Fruit fly (Drosophila melanogaster): ENCODE results near the gene TM9SF4.
A peak's percentile ranks its signal among the peaks of the same experiment; 100 is the strongest.

The TM9SF4 gene

DNA sequence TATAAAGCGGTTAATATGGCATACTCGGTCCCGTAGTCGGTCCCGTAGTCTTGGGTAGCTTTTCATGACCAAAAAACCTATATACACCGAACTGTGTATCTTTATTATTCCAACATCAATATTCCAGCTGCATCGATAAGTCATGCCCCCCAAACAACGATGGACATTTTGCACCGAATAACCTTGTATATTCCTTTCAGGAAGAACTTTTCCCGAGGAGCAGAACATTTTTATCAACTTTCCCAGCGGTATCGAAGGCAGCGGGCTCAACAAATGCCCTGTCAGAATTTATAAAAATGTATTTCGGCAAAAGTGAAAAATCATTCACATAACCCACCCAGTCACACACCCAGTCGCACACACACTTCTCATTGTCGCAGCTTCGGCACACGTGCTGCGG, at the start of gene TM9SF4:
TSS of gene TM9SF4 (plus strand) at position 301 of the 400 bp plus-strand sequence.
- TF ChIP-seq CG17801 (GFP tag; optimal IDR thresholded peaks at IDR 0.05; ENCODE audit: partially characterized antibody): no peak

dm6 chr2L:13699057-13699456, 47.7 kb upstream of the TM9SF4 start:
- no peak for TF ChIP-seq CG17801 (GFP tag; optimal IDR thresholded peaks at IDR 0.05; ENCODE audit: partially characterized antibody)

- TF ChIP-seq CG17801 (GFP tag; optimal IDR thresholded peaks at IDR 0.05; ENCODE audit: partially characterized antibody): no peak
Measured at dm6 chr2L:13707915-13708314, 38.8 kb upstream of the TM9SF4 start, which contains the start of gene Gpo3. Gpo3 (plus strand) TSS chr2L:13708215.

- TF ChIP-seq CG17801 (GFP tag; optimal IDR thresholded peaks at IDR 0.05; ENCODE audit: partially characterized antibody): no peak
Measured at dm6 chr2L:13717121-13717520, 29.6 kb upstream of the TM9SF4 start, which contains the start of gene DIP-kappa. DIP-kappa (minus strand) TSS chr2L:13717320.

- no peak for TF ChIP-seq CG17801 (GFP tag; optimal IDR thresholded peaks at IDR 0.05; ENCODE audit: partially characterized antibody)
Measured at dm6 chr2L:13723542-13723941, 23.2 kb upstream of the TM9SF4 start, which contains the start of gene CG9014. CG9014 (minus strand) TSS chr2L:13723642.

DNA sequence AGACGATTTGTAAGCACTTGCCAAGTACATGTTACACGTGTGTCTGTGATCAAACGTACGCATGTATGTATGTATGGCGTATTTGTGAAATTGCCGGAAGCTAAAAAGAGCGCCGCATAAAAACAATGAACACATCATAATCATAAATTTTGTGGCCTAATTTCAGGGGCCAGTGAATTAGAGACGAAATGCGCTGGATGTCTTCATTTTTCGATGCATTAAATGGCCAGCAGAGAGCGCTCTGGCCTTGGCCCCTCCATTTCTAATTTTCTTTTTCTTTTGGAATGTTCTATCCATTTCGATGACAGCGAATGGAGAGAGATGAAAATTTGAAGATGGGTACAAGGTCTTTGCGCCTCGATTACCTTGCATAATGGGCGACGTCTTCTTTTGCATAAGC, 14.5 kb upstream of the TM9SF4 start:
- TF ChIP-seq CG17801 (GFP tag; optimal IDR thresholded peaks at IDR 0.05; ENCODE audit: partially characterized antibody): no peak

dm6 chr2L:13735838-13736237, 10.9 kb upstream of the TM9SF4 start, which contains the start of gene nur:
nur (plus strand) TSS chr2L:13736138.
- TF ChIP-seq CG17801 (GFP tag; optimal IDR thresholded peaks at IDR 0.05; ENCODE audit: partially characterized antibody): no peak

- no peak for TF ChIP-seq CG17801 (GFP tag; optimal IDR thresholded peaks at IDR 0.05; ENCODE audit: partially characterized antibody)
Measured at dm6 chr2L:13763144-13763543, 16.4 kb downstream of the TM9SF4 start.

DNA sequence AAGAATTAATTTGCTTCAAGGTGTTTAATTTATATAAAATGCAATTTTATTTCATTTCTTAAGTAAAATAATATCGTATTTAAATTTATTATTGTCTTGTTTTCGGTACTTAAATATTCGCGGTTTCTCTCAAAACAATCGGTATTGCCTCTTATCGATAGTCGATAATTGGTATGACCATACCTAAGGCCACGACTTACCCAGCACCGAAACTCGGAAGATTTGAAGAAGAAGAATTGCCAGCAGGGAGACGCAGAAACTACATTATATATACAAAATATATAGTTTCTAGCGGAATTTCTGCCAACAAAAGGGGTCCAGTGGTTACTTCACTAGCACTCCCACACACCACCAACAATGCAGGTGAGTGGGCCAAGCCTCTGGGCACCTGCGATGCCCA, 24.1 kb downstream of the TM9SF4 start:
- TF ChIP-seq CG17801 (GFP tag; optimal IDR thresholded peaks at IDR 0.05; ENCODE audit: partially characterized antibody): no peak

dm6 chr2L:13773697-13774096, 26.9 kb downstream of the TM9SF4 start, which contains the start of gene CG43376:
CG43376 (plus strand) TSS chr2L:13773997.
- TF ChIP-seq CG17801 (GFP tag; optimal IDR thresholded peaks at IDR 0.05; ENCODE audit: partially characterized antibody): no peak

DNA sequence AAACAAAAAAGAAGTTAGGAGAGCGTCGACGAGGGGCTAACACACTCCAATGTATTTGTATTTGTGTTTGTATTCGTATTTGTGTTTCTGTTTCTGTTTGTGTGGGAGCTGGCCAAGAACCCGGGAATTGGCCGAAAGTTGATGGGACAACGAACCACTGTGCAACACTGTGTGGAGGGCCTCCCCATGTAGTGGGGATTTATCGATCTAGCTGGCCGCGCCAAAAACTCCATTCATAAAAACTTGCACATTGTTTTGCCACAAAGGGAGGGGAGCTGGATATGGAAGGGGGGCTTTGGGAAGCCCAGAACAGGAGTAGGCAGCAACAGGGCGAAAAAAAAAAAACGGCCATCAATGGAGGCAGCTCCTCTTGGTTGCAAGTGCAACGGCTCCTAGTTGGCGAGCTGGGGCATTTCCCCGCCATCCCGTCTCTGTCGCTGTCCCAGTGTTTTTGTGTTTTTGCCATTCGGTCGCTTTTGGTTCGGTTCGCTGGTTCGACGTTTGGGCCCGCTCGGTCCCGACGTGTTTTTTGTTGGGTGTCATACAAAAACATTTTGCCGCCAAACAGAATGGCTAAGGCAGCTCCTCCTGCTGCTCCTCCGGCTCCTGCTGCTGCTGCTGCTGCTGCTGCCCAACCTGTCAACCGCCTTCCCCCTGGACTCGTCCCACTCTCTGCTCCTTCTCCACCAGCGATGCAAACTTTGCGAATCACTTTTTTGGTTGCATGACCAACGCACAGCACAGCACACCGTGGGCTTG, 30.4 kb downstream of the TM9SF4 start:
- TF ChIP-seq CG17801 (GFP tag; optimal IDR thresholded peaks at IDR 0.05; ENCODE audit: partially characterized antibody): no peak

DNA sequence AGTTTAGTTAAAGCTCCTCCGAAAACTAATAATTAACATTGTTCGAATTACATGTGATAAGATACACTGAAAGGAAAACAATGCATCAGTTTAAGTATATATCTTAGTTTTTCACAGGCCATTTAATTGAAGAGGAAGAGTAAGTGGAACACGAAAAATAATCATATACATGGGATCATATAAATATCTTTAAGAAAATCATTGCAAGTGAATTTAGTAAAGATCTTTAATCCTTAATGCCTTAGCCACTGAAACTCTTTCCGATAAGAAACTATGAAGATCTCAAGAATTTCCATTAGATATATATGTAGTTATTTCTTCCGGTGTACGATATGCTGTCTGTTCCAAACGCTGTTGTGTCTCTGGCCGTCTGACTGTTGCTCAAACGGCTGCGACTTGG, 31.9 kb downstream of the TM9SF4 start:
- peak; percentile 14 for TF ChIP-seq CG17801 (GFP tag; optimal IDR thresholded peaks at IDR 0.05; ENCODE audit: partially characterized antibody)

- no peak for TF ChIP-seq CG17801 (GFP tag; optimal IDR thresholded peaks at IDR 0.05; ENCODE audit: partially characterized antibody)
Measured at dm6 chr2L:13779162-13779561, 32.4 kb downstream of the TM9SF4 start.

DNA sequence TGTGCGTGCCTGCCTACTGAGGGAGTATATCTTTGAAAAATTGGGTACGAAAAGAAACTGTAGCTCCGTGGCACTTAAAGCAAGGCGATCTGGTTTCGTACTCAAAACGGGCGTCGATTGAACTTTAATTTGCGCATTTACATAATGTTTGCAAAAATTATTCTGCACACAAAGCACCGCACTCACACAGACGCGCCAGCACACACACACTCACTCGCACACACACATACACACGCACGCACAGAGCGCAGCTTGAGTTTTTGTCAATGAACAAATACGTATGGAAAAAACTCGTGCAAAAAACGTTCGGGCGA, 33.0 kb downstream of the TM9SF4 start:
- TF ChIP-seq CG17801 (GFP tag; optimal IDR thresholded peaks at IDR 0.05; ENCODE audit: partially characterized antibody): no peak

- TF ChIP-seq CG17801 (GFP tag; optimal IDR thresholded peaks at IDR 0.05; ENCODE audit: partially characterized antibody): peak; percentile 47
Measured at dm6 chr2L:13780109-13780947, 33.6 kb downstream of the TM9SF4 start, which contains the start of the genes CG9008 and p38b. CG9008 (minus strand) TSS chr2L:13780165. p38b (plus strand) TSS chr2L:13780689.
